Worm (Caenorhabditis elegans) whole organism, L1 larva: Measurements from ENCODE around the gene F53F1.6.

ENCODE experiments used
- blmp-1 ChIP-seq: fragments of 150-350 bp; optimal IDR thresholded peaks from 2 replicates; lab custom pipeline; 2014; ENCODE audit warnings: missing biosample characterization, missing genetic modification characterization
- nhr-237 ChIP-seq: fragments of 150-350 bp; optimal IDR thresholded peaks from 2 replicates; lab custom pipeline; 2014; ENCODE audit warnings: missing biosample characterization, missing genetic modification characterization
- sup-37 ChIP-seq: fragments of 200-800 bp; sonication (Bioruptor generic); optimal IDR thresholded peaks from 2 replicates; lab custom pipeline; 2018; ENCODE audit warnings: mild to moderate bottlenecking, missing genetic modification characterization, missing compliant biosample characterization

- no peak for TF ChIP-seq blmp-1
- no peak for TF ChIP-seq nhr-237 (tag; lab: Kevin White, UChicago)
- TF ChIP-seq sup-37 (GFP tag; lab: Kevin White, UChicago), result no peak
Measured at ce11 chrV:13407913-13408312, 9.5 kb downstream of the F53F1.6 start, which contains the start of gene F53F1.3.
